Fruit fly (Drosophila melanogaster): ENCODE data around the gene Prosbeta4.

Prosbeta4 gene

dm6 chr2L:16715841-16716701 lies 15.9 kb downstream of the Prosbeta4 start, which contains the start of the genes Cyt-c-d and CG31808 (continued):
- TF ChIP-seq ap (GFP tag; IDR thresholded peaks at IDR 0.05), result peak; percentile 97
- TF ChIP-seq CG3847 (GFP tag; IDR thresholded peaks at IDR 0.05), result peak; percentile 93
- TF ChIP-seq ash1 (GFP tag; optimal IDR thresholded peaks at IDR 0.05), result no peak
- peak; percentile 90 for TF ChIP-seq CG1792 (GFP tag; optimal IDR thresholded peaks at IDR 0.05)
- TF ChIP-seq CG15696 (tag; optimal IDR thresholded peaks at IDR 0.05), result peak; percentile 77
- peak; percentile 96 for TF ChIP-seq CG15601 (tag; optimal IDR thresholded peaks at IDR 0.05)
- peak; percentile 95 for TF ChIP-seq CG13296 (GFP tag; optimal IDR thresholded peaks at IDR 0.05)
- peak; percentile 68 for TF ChIP-seq sima (GFP tag; optimal IDR thresholded peaks at IDR 0.05)
- TF ChIP-seq CG1832 (GFP tag; optimal IDR thresholded peaks at IDR 0.05), result peak; percentile 53
- peak; percentile 99 for TF ChIP-seq Drgx (GFP tag; IDR thresholded peaks at IDR 0.05)
- peak; percentile 98 for TF ChIP-seq gcm (GFP tag; optimal IDR thresholded peaks at IDR 0.05)
- peak; percentile 94 for TF ChIP-seq CG16863 (GFP tag; optimal IDR thresholded peaks at IDR 0.05)
- peak; percentile 97 for TF ChIP-seq NfI (GFP tag; optimal IDR thresholded peaks at IDR 0.05)
- TF ChIP-seq CG15073 (GFP tag; optimal IDR thresholded peaks at IDR 0.05), result peak; percentile 80
- TF ChIP-seq CG1529 (GFP tag; optimal IDR thresholded peaks at IDR 0.05), result peak; percentile 98
- peak; percentile 75 for TF ChIP-seq CG17912 (GFP tag; optimal IDR thresholded peaks at IDR 0.05)
- TF ChIP-seq CG4424 (GFP tag; optimal IDR thresholded peaks at IDR 0.05), result peak; percentile 96
- peak; percentile 97 for TF ChIP-seq Ada2b (GFP tag; IDR thresholded peaks at IDR 0.05)
- TF ChIP-seq Hr78 (GFP tag; optimal IDR thresholded peaks at IDR 0.05), result peak in 1 of 2 experiments; percentile 84
- peak; percentile 97 for TF ChIP-seq CG11695 (GFP tag; IDR thresholded peaks at IDR 0.05)
- peak; percentile 92 for TF ChIP-seq CG4617 (GFP tag; optimal IDR thresholded peaks at IDR 0.05; ENCODE audit: borderline replicate concordance)
- TF ChIP-seq C15 (GFP tag; IDR thresholded peaks at IDR 0.05), result peak; percentile 88
- peak; percentile 86 for TF ChIP-seq dm (GFP tag; optimal IDR thresholded peaks at IDR 0.05)
- peak; percentile 86 for TF ChIP-seq E2f2 (GFP tag; IDR thresholded peaks at IDR 0.05)
- peak; percentile 94 for TF ChIP-seq Rx (GFP tag; IDR thresholded peaks at IDR 0.05)
- no peak for TF ChIP-seq HLH4C (GFP tag; IDR thresholded peaks at IDR 0.05; ENCODE audit: partially characterized antibody)
- TF ChIP-seq esg (GFP tag; conservative IDR thresholded peaks at IDR 0.05), result peak; percentile 97
- TF ChIP-seq CG8924 (tag; optimal IDR thresholded peaks at IDR 0.05), result peak; percentile 98
- peak; percentile 76 for TF ChIP-seq exex (tag; optimal IDR thresholded peaks at IDR 0.05)
- peak; percentile 99 for TF ChIP-seq oc (tag; optimal IDR thresholded peaks at IDR 0.05)
- TF ChIP-seq Taf1 (GFP tag; IDR thresholded peaks at IDR 0.05), result peak; percentile 80
- peak; percentile 94 for TF ChIP-seq CG18764 (GFP tag; optimal IDR thresholded peaks at IDR 0.05)
- peak; percentile 94 for TF ChIP-seq Rfx (GFP tag; IDR thresholded peaks at IDR 0.05)
- peak; percentile 94 for TF ChIP-seq jing (GFP tag; optimal IDR thresholded peaks at IDR 0.05)
- TF ChIP-seq wdn (GFP tag; IDR thresholded peaks at IDR 0.05), result peak; percentile 91
- TF ChIP-seq CG6813 (GFP tag; optimal IDR thresholded peaks at IDR 0.05), result peak; percentile 96
- TF ChIP-seq D19A (tag; optimal IDR thresholded peaks at IDR 0.05), result peak; percentile 94
- TF ChIP-seq HmgZ (tag; optimal IDR thresholded peaks at IDR 0.05), result peak; percentile 97
- peak; percentile 90 for TF ChIP-seq CG8944 (GFP tag; optimal IDR thresholded peaks at IDR 0.05)
- TF ChIP-seq pros (GFP tag; optimal IDR thresholded peaks at IDR 0.05), result peak; percentile 59
- TF ChIP-seq so (GFP tag; IDR thresholded peaks at IDR 0.05), result peak; percentile 97
- TF ChIP-seq Sox102F (GFP tag; optimal IDR thresholded peaks at IDR 0.05), result peak; percentile 99
- peak; percentile 83 for TF ChIP-seq fu2 (GFP tag; optimal IDR thresholded peaks at IDR 0.05)
- peak; percentile 98 for TF ChIP-seq Oli (tag; optimal IDR thresholded peaks at IDR 0.05)
- peak; percentile 97 for TF ChIP-seq CG43689 (GFP tag; IDR thresholded peaks at IDR 0.05)
- TF ChIP-seq CG10565 (GFP tag; optimal IDR thresholded peaks at IDR 0.05), result peak; percentile 90
- TF ChIP-seq mld (GFP tag; IDR thresholded peaks at IDR 0.05; ENCODE audit: partially characterized antibody), result no peak
- TF ChIP-seq Sox100B (GFP tag; optimal IDR thresholded peaks at IDR 0.05), result peak; percentile 96
- TF ChIP-seq CHES-1-like (GFP tag; optimal IDR thresholded peaks at IDR 0.05), result peak; percentile 80

Data from whole organism, embryonic.